Worm (Caenorhabditis elegans): Measurements from ENCODE around the gene tbx-36.

Gene tbx-36

ce11 chrIV:11937087-11937486 lies 13.3 kb upstream of the tbx-36 start, which contains the start of gene slc-5A12:
TSS of gene slc-5A12 (plus strand) at chrIV:11937419.
- TF ChIP-seq sea-2 (GFP tag; optimal IDR thresholded peaks at IDR 0.05) = no peak
- no peak for TF ChIP-seq jun-1 (tag; optimal IDR thresholded peaks at IDR 0.05)
- TF ChIP-seq daf-12 (tag; optimal IDR thresholded peaks at IDR 0.05) = no peak
- TF ChIP-seq egl-27 (tag; optimal IDR thresholded peaks at IDR 0.05) = no peak
- TF ChIP-seq lin-15B (tag; optimal IDR thresholded peaks at IDR 0.05) = no peak
- no peak for TF ChIP-seq nhr-25 (tag; optimal IDR thresholded peaks at IDR 0.05)
- no peak for TF ChIP-seq nhr-11 (tag; optimal IDR thresholded peaks at IDR 0.05)
- TF ChIP-seq nhr-67 (tag; optimal IDR thresholded peaks at IDR 0.05) = no peak
- TF ChIP-seq nhr-43 (tag; optimal IDR thresholded peaks at IDR 0.05; ENCODE audit: poor library complexity, severe bottlenecking) = no peak
- TF ChIP-seq mml-1 (tag; optimal IDR thresholded peaks at IDR 0.05) = no peak
- TF ChIP-seq unc-39 (tag; optimal IDR thresholded peaks at IDR 0.05) = no peak
- no peak for TF ChIP-seq ZK546.5 (tag; optimal IDR thresholded peaks at IDR 0.05)
- TF ChIP-seq skn-1 (tag; optimal IDR thresholded peaks at IDR 0.05) = no peak
- TF ChIP-seq zag-1 (tag; optimal IDR thresholded peaks at IDR 0.05) = no peak
- no peak for TF ChIP-seq ceh-16 (tag; optimal IDR thresholded peaks at IDR 0.05)

DNA sequence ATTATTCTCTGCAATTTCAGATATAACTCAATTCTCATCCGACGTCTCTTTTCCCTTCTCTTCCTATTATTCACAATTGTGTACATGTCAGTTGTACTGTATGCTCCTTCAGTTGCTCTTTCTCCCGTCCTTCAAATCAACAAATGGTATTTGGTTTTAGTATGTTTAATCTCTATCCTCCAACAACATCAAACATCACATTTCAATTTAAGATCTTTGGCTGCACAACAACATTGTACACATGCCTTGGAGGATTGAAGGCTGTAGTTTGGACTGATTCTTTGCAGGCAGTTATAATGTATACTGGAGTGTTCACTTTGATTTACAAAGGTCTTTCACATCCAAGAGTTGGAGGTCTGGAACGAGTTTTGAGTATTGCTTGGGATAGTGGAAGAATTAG lies 11.8 kb upstream of the tbx-36 start:
- TF ChIP-seq nhr-11 (tag; optimal IDR thresholded peaks at IDR 0.05) (no peak), nhr-76 (tag; optimal IDR thresholded peaks at IDR 0.05) (no peak), nhr-43 (tag; optimal IDR thresholded peaks at IDR 0.05; ENCODE audit: poor library complexity, severe bottlenecking) (peak; percentile 44)

ce11 chrIV:11942313-11942712 lies 8.1 kb upstream of the tbx-36 start, which contains the start of gene ZK829.1:
TSS of gene ZK829.1 (minus strand) at chrIV:11942413.
- TF ChIP-seq pha-4 (tag; optimal IDR thresholded peaks at IDR 0.05) = no peak
- no peak for TF ChIP-seq ceh-9 (tag; optimal IDR thresholded peaks at IDR 0.05)
- TF ChIP-seq nhr-23 (tag; optimal IDR thresholded peaks at IDR 0.05) = no peak
- TF ChIP-seq elt-1 (tag; optimal IDR thresholded peaks at IDR 0.05) = no peak
- TF ChIP-seq ztf-4 (tag; optimal IDR thresholded peaks at IDR 0.05) = no peak
- no peak for TF ChIP-seq nhr-43 (tag; optimal IDR thresholded peaks at IDR 0.05; ENCODE audit: poor library complexity, severe bottlenecking)
- no peak for TF ChIP-seq eor-1 (tag; optimal IDR thresholded peaks at IDR 0.05)
- TF ChIP-seq ceh-28 (tag; optimal IDR thresholded peaks at IDR 0.05) = no peak
- no peak for TF ChIP-seq lsy-12 (tag; optimal IDR thresholded peaks at IDR 0.05)
- TF ChIP-seq nfya-1 (tag; optimal IDR thresholded peaks at IDR 0.05; ENCODE audit: insufficient read depth) = no peak
- no peak for TF ChIP-seq nhr-11 (tag; optimal IDR thresholded peaks at IDR 0.05)
- no peak for TF ChIP-seq nhr-28 (tag; optimal IDR thresholded peaks at IDR 0.05)
- TF ChIP-seq unc-39 (tag; optimal IDR thresholded peaks at IDR 0.05) = no peak

DNA sequence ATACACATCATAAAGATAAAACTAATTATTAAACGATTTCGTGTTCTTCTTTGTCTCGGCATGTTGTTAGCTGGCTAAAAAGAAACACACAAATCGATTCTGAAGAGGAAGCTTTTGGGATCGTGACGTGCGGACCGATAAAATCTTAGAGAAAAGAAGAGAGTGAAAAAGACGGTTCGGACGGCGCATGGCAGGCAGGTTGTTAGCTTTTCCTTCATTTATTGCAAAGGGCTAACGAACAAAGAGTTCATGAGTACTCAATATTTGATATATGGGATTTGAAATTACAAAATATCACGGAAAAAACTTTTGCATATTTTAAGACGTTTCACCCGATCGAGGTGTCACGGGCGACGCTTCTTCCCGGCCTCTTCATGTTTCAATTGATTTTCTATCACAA lies 4.7 kb upstream of the tbx-36 start, which contains the start of gene ZK829.3:
ZK829.3 (minus strand) TSS at position 101 of the 400 bp plus-strand sequence.
- TF ChIP-seq fkh-10 (GFP tag; optimal IDR thresholded peaks at IDR 0.05) = no peak
- no peak for TF ChIP-seq nhr-11 (tag; optimal IDR thresholded peaks at IDR 0.05)
- no peak for TF ChIP-seq ZK546.5 (tag; optimal IDR thresholded peaks at IDR 0.05)
- TF ChIP-seq nhr-76 (tag; optimal IDR thresholded peaks at IDR 0.05) = no peak
- no peak for TF ChIP-seq pha-4 (tag; optimal IDR thresholded peaks at IDR 0.05)
- TF ChIP-seq tbx-2 (tag; optimal IDR thresholded peaks at IDR 0.05) = no peak

DNA sequence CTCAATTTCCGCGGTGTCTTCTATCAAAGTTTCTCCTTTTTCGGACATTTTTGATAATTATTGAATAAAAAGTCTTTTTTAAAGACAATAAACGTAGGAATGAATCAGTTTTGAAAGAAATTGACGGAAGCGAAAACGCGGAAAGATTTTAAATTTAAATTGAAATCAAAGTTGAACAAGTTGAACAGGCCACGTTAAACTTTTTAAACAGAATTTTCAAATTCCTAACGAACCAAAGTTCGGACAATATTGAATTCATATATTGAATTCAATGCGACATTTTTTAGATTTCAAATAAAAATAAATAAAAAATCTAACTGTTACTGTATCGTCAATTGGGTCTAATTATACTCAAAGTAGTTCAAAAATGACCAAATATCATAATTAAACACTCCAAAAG lies 653 bp upstream of the tbx-36 start, which contains the start of gene hdl-1:
hdl-1 (minus strand) TSS at position 101 of the 400 bp plus-strand sequence.
- no peak for TF ChIP-seq nhr-237 (tag; optimal IDR thresholded peaks at IDR 0.05)
- TF ChIP-seq fkh-2 (tag; optimal IDR thresholded peaks at IDR 0.05) = no peak
- no peak for TF ChIP-seq lin-15B (tag; optimal IDR thresholded peaks at IDR 0.05)
- no peak for TF ChIP-seq ceh-9 (tag; optimal IDR thresholded peaks at IDR 0.05)
- TF ChIP-seq lin-39 (tag; optimal IDR thresholded peaks at IDR 0.05) = no peak
- TF ChIP-seq snpc-4 (tag; optimal IDR thresholded peaks at IDR 0.05) = no peak
- no peak for TF ChIP-seq lsy-12 (tag; optimal IDR thresholded peaks at IDR 0.05)
- no peak for TF ChIP-seq pha-4 (tag; optimal IDR thresholded peaks at IDR 0.05)
- TF ChIP-seq ztf-4 (tag; optimal IDR thresholded peaks at IDR 0.05) = no peak
- no peak for TF ChIP-seq ztf-11 (tag; optimal IDR thresholded peaks at IDR 0.05)
- TF ChIP-seq elt-2 (tag; optimal IDR thresholded peaks at IDR 0.05) = no peak
- no peak for TF ChIP-seq fkh-10 (GFP tag; optimal IDR thresholded peaks at IDR 0.05)
- TF ChIP-seq egl-27 (tag; optimal IDR thresholded peaks at IDR 0.05) = no peak
- TF ChIP-seq egl-5 (tag; optimal IDR thresholded peaks at IDR 0.05) = no peak
- TF ChIP-seq unc-62 (GFP tag; optimal IDR thresholded peaks at IDR 0.05) = no peak

All from whole organism, L3 larva.